Fruit fly (Drosophila melanogaster) whole organism, prepupa: ENCODE measurements around the gene Evi5.

Source experiments
- CG10631 ChIP-seq: fragments of 200-800 bp; sonication (Bioruptor generic); optimal IDR thresholded peaks from 2 replicates; lab custom pipeline; 2016; ENCODE audit warnings: missing biosample characterization, missing genetic modification characterization
- CG15336 ChIP-seq: fragments of 200-800 bp; sonication (Bioruptor generic); IDR thresholded peaks from 2 replicates; pipeline ENCODE4 v1.3.6; 2022; ENCODE audit warnings: missing biosample characterization, missing genetic modification characterization
- CG1621 ChIP-seq: fragments of 200-800 bp; sonication (Bioruptor generic); optimal IDR thresholded peaks from 3 replicates; lab custom pipeline; 2018; ENCODE audit warnings: missing biosample characterization, mild to moderate bottlenecking, missing genetic modification characterization
- CG3032 ChIP-seq: fragments of 200-800 bp; optimal IDR thresholded peaks from 2 replicates; lab custom pipeline; 2019; ENCODE audit warnings: missing biosample characterization, mild to moderate bottlenecking, missing genetic modification characterization, moderate library complexity
- CG9139 ChIP-seq: fragments of 200-800 bp; sonication (Bioruptor generic); optimal IDR thresholded peaks from 3 replicates; lab custom pipeline; 2017; ENCODE audit warnings: missing biosample characterization, mild to moderate bottlenecking, missing genetic modification characterization
- Met ChIP-seq: fragments of 200-800 bp; sonication (Bioruptor generic); optimal IDR thresholded peaks from 3 replicates; lab custom pipeline; 2016; ENCODE audit warnings: missing biosample characterization, missing genetic modification characterization
- OdsH ChIP-seq: fragments of 200-800 bp; sonication (Bioruptor generic); optimal IDR thresholded peaks from 3 replicates; lab custom pipeline; 2016; ENCODE audit warnings: missing biosample characterization, missing genetic modification characterization
- Sox102F ChIP-seq: fragments of 200-800 bp; sonication (Bioruptor generic); optimal IDR thresholded peaks from 2 replicates; lab custom pipeline; 2016; ENCODE audit warnings: missing biosample characterization, mild to moderate bottlenecking, missing genetic modification characterization
- cyc ChIP-seq: fragments of 200-800 bp; sonication (Bioruptor generic); optimal IDR thresholded peaks from 3 replicates; lab custom pipeline; 2016; ENCODE audit warnings: missing biosample characterization, missing genetic modification characterization
- esn ChIP-seq: fragments of 200-800 bp; sonication (Bioruptor generic); optimal IDR thresholded peaks from 2 replicates; lab custom pipeline; 2016; ENCODE audit warnings: missing biosample characterization, mild to moderate bottlenecking, missing genetic modification characterization, moderate library complexity
- ss ChIP-seq, 2 experiments: fragments of 200-800 bp; sonication (Bioruptor generic); optimal IDR thresholded peaks; 2 replicates in 1 of 2; 3 replicates in 1 of 2; lab custom pipeline; 2017 to 2018; ENCODE audit warnings: mild to moderate bottlenecking in 2 of 2, missing biosample characterization in 2 of 2, missing genetic modification characterization in 2 of 2, moderate library complexity in 1 of 2

- TF ChIP-seq esn (GFP tag; lab: Kevin White, UChicago): no peak
- TF ChIP-seq ss (GFP tag; optimal IDR thresholded peaks at IDR 0.05; lab: Kevin White, UChicago): no peak
- no peak for TF ChIP-seq Sox102F
- TF ChIP-seq cyc (GFP tag; lab: Kevin White, UChicago): no peak
- TF ChIP-seq CG15336: no peak
- TF ChIP-seq CG10631: no peak
- no peak for TF ChIP-seq OdsH
- no peak for TF ChIP-seq CG3032
- TF ChIP-seq CG9139 (GFP tag; lab: Kevin White, UChicago): no peak
- no peak for TF ChIP-seq CG1621
- no peak for TF ChIP-seq Met (GFP tag; lab: Kevin White, UChicago)
These were observed 36.9 kb downstream of the Evi5 start, which contains the start of the genes Gr10a and Or10a for dm6 chrX:11417322-11417721.
